Worm (Caenorhabditis elegans) whole organism, mixed stage, embryonic: ENCODE data around the gene zyg-12.

Experiments
- ham-2 ChIP-seq: fragments of 200-800 bp; sonication (Bioruptor generic); optimal IDR thresholded peaks from 2 replicates; lab custom pipeline; 2018; ENCODE audit warnings: mild to moderate bottlenecking, missing genetic modification characterization, missing compliant biosample characterization
- hlh-1 ChIP-seq: fragments of 150-350 bp; optimal IDR thresholded peaks from 2 replicates; lab custom pipeline; 2014; ENCODE audit warnings: missing biosample characterization, missing genetic modification reagents, missing genetic modification characterization
- mab-5 ChIP-seq: fragments of 150-350 bp; optimal IDR thresholded peaks from 2 replicates; lab custom pipeline; 2014; ENCODE audit warnings: missing biosample characterization, missing genetic modification characterization
- mep-1 ChIP-seq: fragments of 150-350 bp; optimal IDR thresholded peaks from 2 replicates; lab custom pipeline; 2017; ENCODE audit warnings: missing biosample characterization, missing genetic modification reagents, missing genetic modification characterization, inconsistent platforms
- nhr-28 ChIP-seq: fragments of 150-350 bp; optimal IDR thresholded peaks from 2 replicates; lab custom pipeline; 2014; ENCODE audit warnings: missing biosample characterization, missing genetic modification characterization
- snpc-4 ChIP-seq: fragments of 150-350 bp; optimal IDR thresholded peaks from 2 replicates; lab custom pipeline; 2014; ENCODE audit warnings: missing biosample characterization, missing genetic modification characterization

DNA sequence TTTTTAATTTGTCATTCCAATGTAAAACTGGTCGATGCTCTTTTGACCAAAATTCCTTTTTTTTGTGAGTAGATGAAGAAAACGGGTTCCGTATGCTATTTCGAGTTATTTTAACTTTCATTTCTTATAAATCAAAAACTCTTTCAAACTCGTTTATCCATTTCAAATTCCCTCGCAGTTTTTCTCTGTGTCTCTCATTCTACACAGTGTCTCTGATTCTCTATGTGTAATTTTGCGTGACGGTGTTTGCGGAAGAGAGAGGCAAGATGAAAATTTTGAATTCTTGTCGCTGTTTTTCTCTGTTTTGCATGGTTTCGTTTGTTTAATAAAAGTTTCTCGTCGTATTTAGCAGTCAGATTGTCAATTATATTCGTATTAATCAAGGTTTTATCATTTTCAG lies 49.4 kb downstream of the zyg-12 start, which contains the start of gene citk-2:
- no peak for TF ChIP-seq hlh-1
- TF ChIP-seq mab-5 (tag; lab: Kevin White, UChicago), result no peak
- TF ChIP-seq snpc-4 (tag; lab: Kevin White, UChicago), result no peak
- no peak for TF ChIP-seq mep-1 (tag; lab: Kevin White, UChicago)
- no peak for TF ChIP-seq nhr-28
- TF ChIP-seq ham-2 (GFP tag; lab: Kevin White, UChicago), result no peak
